Fruit fly (Drosophila melanogaster) whole organism, adult: ENCODE results near the gene CG44405.

ENCODE experiments used
- CG11617 ChIP-seq: fragments of 200-800 bp; sonication (Bioruptor generic); optimal IDR thresholded peaks from 2 replicates; lab custom pipeline; 2017; ENCODE audit warnings: mild to moderate bottlenecking, missing biosample characterization, missing genetic modification reagents, missing genetic modification characterization
- CG12768 ChIP-seq: fragments of 200-800 bp; sonication (Bioruptor generic); optimal IDR thresholded peaks from 2 replicates; lab custom pipeline; 2017; ENCODE audit warnings: missing biosample characterization, missing genetic modification characterization, mild to moderate bottlenecking, moderate library complexity, missing genetic modification reagents
- CG14711 ChIP-seq: fragments of 200-800 bp; sonication (Bioruptor generic); optimal IDR thresholded peaks from 2 replicates; lab custom pipeline; 2018; ENCODE audit warnings: missing biosample characterization, mild to moderate bottlenecking, missing genetic modification characterization, moderate library complexity
- CG1620 ChIP-seq: fragments of 200-800 bp; sonication (Bioruptor generic); optimal IDR thresholded peaks from 2 replicates; lab custom pipeline; 2016; ENCODE audit warnings: missing biosample characterization, missing genetic modification characterization
- CG33017 ChIP-seq: fragments of 200-800 bp; sonication (Bioruptor generic); optimal IDR thresholded peaks from 2 replicates; lab custom pipeline; 2018; ENCODE audit warnings: missing biosample characterization, mild to moderate bottlenecking, missing genetic modification characterization, moderate library complexity
- CG5204 ChIP-seq: fragments of 200-800 bp; sonication (Bioruptor generic); optimal IDR thresholded peaks from 2 replicates; lab custom pipeline; 2016; ENCODE audit warnings: missing biosample characterization, missing genetic modification characterization
- CG7045 ChIP-seq: fragments of 200-800 bp; sonication (Bioruptor generic); optimal IDR thresholded peaks from 2 replicates; lab custom pipeline; 2017; ENCODE audit warnings: missing biosample characterization, mild to moderate bottlenecking, missing genetic modification characterization
- CG7101 ChIP-seq: fragments of 200-800 bp; sonication (Bioruptor generic); optimal IDR thresholded peaks from 2 replicates; lab custom pipeline; 2018; ENCODE audit warnings: missing biosample characterization, mild to moderate bottlenecking, missing genetic modification characterization, moderate library complexity
- Clk ChIP-seq: fragments of 200-800 bp; sonication (Bioruptor generic); optimal IDR thresholded peaks from 2 replicates; lab custom pipeline; 2017; ENCODE audit warnings: missing biosample characterization, missing genetic modification characterization
- Crg-1 ChIP-seq: fragments of 200-800 bp; sonication (Bioruptor generic); optimal IDR thresholded peaks from 2 replicates; lab custom pipeline; 2016; ENCODE audit warnings: missing biosample characterization, missing genetic modification characterization
- Hr96 ChIP-seq: fragments of 200-800 bp; sonication (Bioruptor generic); optimal IDR thresholded peaks from 2 replicates; lab custom pipeline; 2016; ENCODE audit warnings: missing biosample characterization, missing genetic modification characterization
- Mnt ChIP-seq: fragments of 200-800 bp; sonication (Bioruptor generic); optimal IDR thresholded peaks from 2 replicates; lab custom pipeline; 2016; ENCODE audit warnings: missing biosample characterization, mild to moderate bottlenecking, missing genetic modification characterization
- bab1 ChIP-seq: fragments of 200-800 bp; sonication (Bioruptor generic); optimal IDR thresholded peaks from 3 replicates; lab custom pipeline; 2019; ENCODE audit warnings: missing biosample characterization, mild to moderate bottlenecking, missing genetic modification characterization, moderate library complexity
- cic ChIP-seq: fragments of 200-800 bp; sonication (Bioruptor generic); optimal IDR thresholded peaks from 2 replicates; lab custom pipeline; 2017; ENCODE audit warnings: missing biosample characterization, mild to moderate bottlenecking, missing genetic modification characterization, moderate library complexity
- cnc ChIP-seq, 2 experiments: fragments of >200 bp; optimal IDR thresholded peaks; 2 replicates each; lab custom pipeline; 2017
- kay ChIP-seq: fragments of 200-800 bp; sonication (Bioruptor generic); peaks from one replicate; lab custom pipeline; 2016; ENCODE audit warnings: missing biosample characterization, missing genetic modification characterization, borderline replicate concordance
- ovo ChIP-seq: fragments of 200-800 bp; sonication (Bioruptor generic); optimal IDR thresholded peaks from 2 replicates; lab custom pipeline; 2016; ENCODE audit warnings: missing biosample characterization, missing genetic modification characterization
- pad ChIP-seq: fragments of 200-800 bp; sonication (Bioruptor generic); optimal IDR thresholded peaks from 3 replicates; lab custom pipeline; 2017; ENCODE audit warnings: missing biosample characterization, missing genetic modification characterization, mild to moderate bottlenecking, moderate library complexity, missing genetic modification reagents
- tj ChIP-seq: fragments of 200-800 bp; sonication (Bioruptor generic); optimal IDR thresholded peaks from 3 replicates; lab custom pipeline; 2017; ENCODE audit warnings: missing biosample characterization, mild to moderate bottlenecking, missing genetic modification characterization, moderate library complexity
- toe ChIP-seq: fragments of 200-800 bp; sonication (Bioruptor generic); optimal IDR thresholded peaks from 2 replicates; lab custom pipeline; 2016; ENCODE audit warnings: missing biosample characterization, missing genetic modification characterization

CG44405 gene

DNA sequence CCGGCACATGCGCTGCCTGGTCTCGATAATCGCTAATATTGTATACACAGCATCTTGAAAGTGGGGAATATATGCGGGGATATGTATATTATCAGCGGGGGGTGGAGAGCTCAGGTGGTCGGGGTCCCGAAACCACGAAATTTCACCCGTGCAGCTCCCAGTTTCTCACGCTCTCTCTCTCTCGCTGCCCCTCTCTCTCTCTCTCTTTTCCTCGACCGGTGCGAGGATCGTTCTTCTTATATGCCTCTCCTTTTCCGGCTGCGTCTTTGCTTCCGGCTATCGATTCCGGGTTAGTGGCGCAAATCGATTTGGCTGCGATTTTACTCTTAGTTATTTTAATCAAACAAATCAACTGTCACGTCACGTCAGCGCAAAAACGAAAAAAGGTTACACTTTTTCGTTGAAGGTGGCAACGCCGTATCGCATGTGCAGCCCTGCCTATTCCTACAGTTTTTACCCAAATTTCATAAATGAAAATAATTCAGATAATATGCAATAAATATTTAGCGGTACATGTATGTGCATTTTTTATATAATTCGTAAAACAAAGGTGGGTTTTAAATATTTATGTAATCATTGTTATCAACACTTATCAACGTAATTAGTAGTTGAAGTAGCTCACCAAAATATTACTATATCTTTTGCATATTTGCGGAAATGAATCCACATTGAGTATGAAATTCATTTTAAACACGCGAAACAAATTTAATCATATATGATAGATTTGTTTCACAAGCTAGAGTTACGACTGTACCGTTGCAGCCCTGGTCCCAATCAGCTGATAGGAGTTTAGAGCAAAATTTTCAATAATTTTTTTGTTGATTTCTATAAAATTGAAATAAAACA is 42.4 kb downstream of the CG44405 start, which contains the start of the genes heix and CG17328:
heix (minus strand) TSS at position 393 of the 846 bp plus-strand sequence.
CG17328 (plus strand) TSS at position 478 of the 846 bp plus-strand sequence.
- peak; percentile 71 for TF ChIP-seq CG7101 (tag; lab: Kevin White, UChicago)
- TF ChIP-seq pad: peak; percentile 34
- TF ChIP-seq CG1620 (GFP tag; lab: Kevin White, UChicago): peak; percentile 40
- TF ChIP-seq Clk (GFP tag; lab: Kevin White, UChicago): peak; percentile 44
- peak; percentile 27 for TF ChIP-seq cic (GFP tag; lab: Kevin White, UChicago)
- TF ChIP-seq cnc (optimal IDR thresholded peaks at IDR 0.05; lab: Kevin White, UChicago): no peak
- peak; percentile 91 for TF ChIP-seq kay (GFP tag; lab: Kevin White, UChicago)
- peak; percentile 71 for TF ChIP-seq CG7045 (GFP tag; lab: Kevin White, UChicago)
- TF ChIP-seq ovo: peak; percentile 1
- no peak for TF ChIP-seq CG5204 (GFP tag; lab: Kevin White, UChicago)
- TF ChIP-seq CG12768 (GFP tag; lab: Kevin White, UChicago): peak; percentile 61
- peak; percentile 51 for TF ChIP-seq CG33017 (tag; lab: Kevin White, UChicago)
- TF ChIP-seq CG11617 (GFP tag; lab: Kevin White, UChicago): peak; percentile 78
- peak; percentile 68 for TF ChIP-seq Crg-1
- TF ChIP-seq tj: peak; percentile 68
- TF ChIP-seq bab1 (GFP tag; lab: Kevin White, UChicago): peak; percentile 81
- peak; percentile 48 for TF ChIP-seq CG14711 (tag; lab: Kevin White, UChicago)
- peak; percentile 57 for TF ChIP-seq Mnt
- no peak for TF ChIP-seq toe (GFP tag; lab: Kevin White, UChicago)
- no peak for TF ChIP-seq Hr96 (GFP tag; lab: Kevin White, UChicago)

DNA sequence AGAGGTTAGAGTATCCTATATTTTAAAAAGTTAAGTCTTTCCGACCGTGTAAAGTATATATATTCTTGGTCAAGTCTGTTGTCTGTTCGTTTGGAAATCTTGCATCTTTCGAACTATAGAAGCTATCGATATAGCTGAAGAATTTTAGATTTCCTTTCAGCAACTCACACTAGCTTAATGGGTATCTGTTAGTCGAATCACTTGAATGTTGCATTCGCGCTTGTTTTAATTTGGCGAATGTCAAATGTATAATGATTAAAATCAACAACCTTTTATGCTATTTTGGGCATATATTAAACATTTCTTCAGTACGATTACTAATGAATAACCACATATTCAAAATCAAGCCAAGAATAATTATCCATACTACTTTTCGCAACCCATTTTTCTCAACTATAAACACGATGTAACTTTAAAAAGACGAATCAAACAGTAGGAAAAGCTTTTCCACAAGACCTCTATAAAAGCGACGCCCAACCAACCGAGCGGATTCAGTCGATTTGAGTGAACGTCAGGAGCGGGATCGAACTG is 48.4 kb downstream of the CG44405 start, which contains the start of gene Cyp303a1:
Cyp303a1 (plus strand) TSS at position 481 of the 531 bp plus-strand sequence.
- TF ChIP-seq CG12768 (GFP tag; lab: Kevin White, UChicago) (no peak), pad (no peak), toe (GFP tag; lab: Kevin White, UChicago) (no peak), CG14711 (tag; lab: Kevin White, UChicago) (no peak), CG7045 (GFP tag; lab: Kevin White, UChicago) (no peak), kay (GFP tag; lab: Kevin White, UChicago) (no peak), CG5204 (GFP tag; lab: Kevin White, UChicago) (no peak), CG33017 (tag; lab: Kevin White, UChicago) (no peak), Clk (GFP tag; lab: Kevin White, UChicago) (no peak), CG1620 (GFP tag; lab: Kevin White, UChicago) (no peak)

DNA sequence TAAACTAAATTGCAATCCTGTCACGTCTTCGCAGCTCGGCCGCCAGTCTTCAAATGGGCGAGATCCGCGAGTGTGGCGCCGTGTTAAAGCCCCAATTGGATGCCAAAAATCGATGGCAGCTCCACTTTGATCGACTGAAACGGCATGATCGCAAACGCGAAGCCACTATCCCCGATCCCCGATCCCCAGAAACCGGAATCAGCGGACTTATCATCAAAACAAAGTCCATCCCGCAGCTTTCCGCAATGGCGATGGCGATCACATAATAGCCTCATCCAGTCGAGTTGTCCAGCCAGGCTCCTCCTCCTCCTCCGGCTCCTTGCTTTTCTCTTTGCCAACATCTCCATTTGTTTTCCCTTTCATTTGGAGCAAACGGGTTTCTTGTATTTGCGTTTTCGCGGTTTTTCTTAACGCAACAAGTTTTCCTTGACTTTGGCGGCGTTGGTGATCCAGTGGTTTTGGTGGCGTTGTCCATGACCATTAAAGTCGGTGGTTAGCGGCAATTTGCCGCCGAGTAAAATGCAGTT is 49.1 kb downstream of the CG44405 start, which contains the start of gene CG13258:
CG13258 (minus strand) TSS at position 51 of the 527 bp plus-strand sequence.
- TF ChIP-seq CG7101 (tag; lab: Kevin White, UChicago) (no peak), Hr96 (GFP tag; lab: Kevin White, UChicago) (no peak), CG14711 (tag; lab: Kevin White, UChicago) (no peak), CG1620 (GFP tag; lab: Kevin White, UChicago) (no peak), CG33017 (tag; lab: Kevin White, UChicago) (no peak), ovo (no peak)

DNA sequence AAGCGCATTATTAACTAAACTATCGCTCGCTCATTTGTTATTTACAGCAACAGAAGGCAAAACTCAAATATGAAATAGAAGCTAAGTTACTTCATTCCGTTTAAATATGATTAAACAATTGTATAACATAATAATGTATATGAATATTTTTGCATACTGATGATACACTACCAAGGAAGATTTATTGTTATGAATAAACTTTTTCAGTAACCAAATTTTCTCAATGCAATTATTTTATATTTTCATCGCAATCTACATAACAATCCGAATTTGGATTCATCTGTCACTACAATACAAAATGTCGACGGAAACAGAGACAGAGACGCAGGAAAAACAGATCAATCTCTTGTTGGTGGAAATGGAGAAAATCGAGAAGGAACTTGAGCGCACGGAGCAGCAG is 51.1 kb downstream of the CG44405 start, which contains the start of gene CG17329:
CG17329 (plus strand) TSS at position 301 of the 400 bp plus-strand sequence.
- TF ChIP-seq CG12768 (GFP tag; lab: Kevin White, UChicago) (no peak), Crg-1 (no peak), cnc (optimal IDR thresholded peaks at IDR 0.05; lab: Kevin White, UChicago) (no peak), CG14711 (tag; lab: Kevin White, UChicago) (no peak), CG1620 (GFP tag; lab: Kevin White, UChicago) (no peak), CG7101 (tag; lab: Kevin White, UChicago) (no peak), CG11617 (GFP tag; lab: Kevin White, UChicago) (no peak), bab1 (GFP tag; lab: Kevin White, UChicago) (no peak), kay (GFP tag; lab: Kevin White, UChicago) (no peak), cic (GFP tag; lab: Kevin White, UChicago) (no peak), ovo (no peak), Clk (GFP tag; lab: Kevin White, UChicago) (no peak), CG7045 (GFP tag; lab: Kevin White, UChicago) (no peak), CG5204 (GFP tag; lab: Kevin White, UChicago) (no peak), toe (GFP tag; lab: Kevin White, UChicago) (no peak), CG33017 (tag; lab: Kevin White, UChicago) (no peak), tj (no peak), Hr96 (GFP tag; lab: Kevin White, UChicago) (no peak), pad (no peak), Mnt (no peak)
